Fruit fly (Drosophila melanogaster) whole organism: ENCODE data around the gene lok.
A peak's percentile ranks its signal among the peaks of the same experiment; 100 is the strongest.

ENCODE experiments used
- CG8478 ChIP-seq: fragments of >200 bp; optimal IDR thresholded peaks from 2 replicates; lab custom pipeline; 2018; ENCODE audit warnings: inconsistent platforms
- Dll ChIP-seq: fragments of >200 bp; optimal IDR thresholded peaks from 2 replicates; lab custom pipeline; 2017
- EcR ChIP-seq, 2 experiments: fragments of >200 bp; optimal IDR thresholded peaks; 2 replicates each; lab custom pipeline; 2017; ENCODE audit warnings: missing biosample characterization in 2 of 2, missing genetic modification characterization in 2 of 2, missing genetic modification reagents in 2 of 2
- pan ChIP-seq: fragments of >200 bp; optimal IDR thresholded peaks from 2 replicates; lab custom pipeline; 2017
- psq ChIP-seq: fragments of >200 bp; optimal IDR thresholded peaks from 2 replicates; lab custom pipeline; 2017
- usp ChIP-seq: fragments of >200 bp; optimal IDR thresholded peaks from 2 replicates; lab custom pipeline; 2017; ENCODE audit warnings: missing biosample characterization, missing genetic modification characterization, mixed read lengths

lok gene

dm6 chr2L:20061018-20061657, at the start of gene lok, which contains the start of gene barr:
Gene lok (plus strand): TSS chr2L:20061422.
Gene barr (minus strand): TSS chr2L:20061370.
- no peak for TF ChIP-seq psq
- no peak for TF ChIP-seq Dll
- no peak for TF ChIP-seq usp
- no peak for TF ChIP-seq CG8478 (lab: Kevin White, UChicago)
- no peak for TF ChIP-seq EcR (GFP tag; optimal IDR thresholded peaks at IDR 0.05; lab: Kevin White, UChicago)

DNA sequence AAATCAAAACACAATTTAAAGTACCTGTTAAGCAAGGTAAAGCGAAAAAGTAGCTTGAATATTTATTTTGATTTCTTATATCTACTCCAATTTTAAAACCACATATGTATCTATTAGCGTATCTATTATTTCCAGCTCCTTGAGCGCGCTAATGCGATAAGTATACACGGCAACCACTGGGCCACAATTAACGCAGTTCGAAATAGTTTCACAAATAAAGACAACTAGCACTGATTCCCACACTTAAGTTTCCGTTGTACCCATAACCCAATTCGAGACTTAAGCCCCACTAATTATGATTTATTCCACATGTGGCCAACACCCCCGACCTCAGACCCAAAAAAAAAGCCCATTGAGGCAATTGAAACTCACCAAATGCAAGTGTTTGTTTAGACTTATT, 44.8 kb upstream of the lok start:
- TF ChIP-seq EcR (GFP tag; optimal IDR thresholded peaks at IDR 0.05; lab: Kevin White, UChicago) (no peak), Dll (no peak)

dm6 chr2L:20017055-20017454, 44.2 kb upstream of the lok start, which contains the start of gene CG43861:
Gene CG43861 (minus strand): TSS chr2L:20017282.
- TF ChIP-seq CG8478 (lab: Kevin White, UChicago) = no peak
- no peak for TF ChIP-seq Dll
- TF ChIP-seq psq = no peak
- no peak for TF ChIP-seq pan (lab: Kevin White, UChicago)
- TF ChIP-seq usp = no peak
- TF ChIP-seq EcR (GFP tag; optimal IDR thresholded peaks at IDR 0.05; lab: Kevin White, UChicago) = no peak

DNA sequence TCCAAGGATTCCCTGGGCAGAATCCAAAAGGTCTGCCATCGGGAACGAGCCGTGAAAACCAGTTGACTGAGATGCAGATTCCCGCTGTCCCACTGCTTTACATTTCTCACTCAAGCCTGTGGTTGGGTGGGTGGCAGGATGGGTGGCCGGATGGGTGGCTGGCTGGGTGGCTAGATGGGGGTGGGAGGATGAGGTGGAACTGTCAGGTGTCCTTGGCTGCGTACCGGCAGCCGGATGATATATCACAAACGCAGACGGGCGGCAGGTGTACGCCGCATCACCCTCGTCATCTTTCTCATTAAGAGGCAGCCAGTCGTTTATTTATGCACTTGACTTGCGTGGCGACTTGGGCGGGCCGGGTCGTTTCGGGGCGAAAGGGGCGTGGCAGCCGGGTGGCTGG, 41.1 kb upstream of the lok start:
- TF ChIP-seq EcR (GFP tag; optimal IDR thresholded peaks at IDR 0.05; lab: Kevin White, UChicago) (no peak), psq (no peak), usp (no peak), Dll (no peak), pan (lab: Kevin White, UChicago) (no peak), CG8478 (lab: Kevin White, UChicago) (no peak)

DNA sequence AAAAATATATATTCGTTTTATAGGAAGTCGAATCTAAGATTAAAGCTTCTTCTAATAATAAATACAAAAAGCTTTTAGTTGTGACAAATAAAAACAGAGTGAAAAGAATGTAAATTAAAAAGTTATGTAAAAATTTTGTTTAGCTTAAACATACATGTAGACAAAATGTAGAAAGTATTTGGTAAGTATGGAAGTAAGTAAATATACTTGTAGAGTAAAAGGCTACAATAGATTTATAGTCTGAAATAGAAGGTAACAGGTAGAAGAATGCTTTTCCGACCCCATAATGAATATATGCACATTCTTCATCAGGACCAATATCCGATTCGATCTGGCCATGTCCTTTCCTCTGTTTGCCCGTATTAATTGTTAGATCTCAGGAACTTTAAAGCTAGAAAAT, 36.9 kb upstream of the lok start:
- TF ChIP-seq CG8478 (lab: Kevin White, UChicago) = no peak
- TF ChIP-seq usp = no peak
- no peak for TF ChIP-seq EcR (GFP tag; optimal IDR thresholded peaks at IDR 0.05; lab: Kevin White, UChicago)
- TF ChIP-seq pan (lab: Kevin White, UChicago) = no peak
- no peak for TF ChIP-seq Dll
- TF ChIP-seq psq = no peak

DNA sequence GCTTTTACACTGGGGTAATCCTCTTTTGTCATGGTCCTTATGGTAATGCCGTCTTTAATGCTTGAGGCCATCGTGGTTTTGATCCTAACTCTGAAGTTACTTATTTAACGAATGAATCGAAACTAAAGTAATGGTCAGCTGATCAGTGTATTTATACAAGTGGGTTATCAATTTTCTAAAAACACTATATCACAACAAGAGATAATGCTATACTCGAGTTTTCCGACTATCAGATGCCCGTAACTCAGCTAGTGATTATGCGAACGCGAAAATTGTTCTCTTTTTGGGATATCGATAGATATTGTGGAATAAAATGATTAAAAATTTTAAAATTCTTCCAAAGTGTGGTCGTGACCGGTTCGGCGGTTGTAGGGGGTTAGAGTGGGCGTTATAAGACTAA, 35.5 kb upstream of the lok start, which contains the start of gene AANATL3:
Gene AANATL3 (minus strand): TSS at position 101 of the 400 bp plus-strand sequence.
- no peak for TF ChIP-seq psq
- TF ChIP-seq CG8478 (lab: Kevin White, UChicago) = no peak
- no peak for TF ChIP-seq pan (lab: Kevin White, UChicago)
- no peak for TF ChIP-seq EcR (GFP tag; optimal IDR thresholded peaks at IDR 0.05; lab: Kevin White, UChicago)
- TF ChIP-seq usp = no peak
- TF ChIP-seq Dll = no peak

DNA sequence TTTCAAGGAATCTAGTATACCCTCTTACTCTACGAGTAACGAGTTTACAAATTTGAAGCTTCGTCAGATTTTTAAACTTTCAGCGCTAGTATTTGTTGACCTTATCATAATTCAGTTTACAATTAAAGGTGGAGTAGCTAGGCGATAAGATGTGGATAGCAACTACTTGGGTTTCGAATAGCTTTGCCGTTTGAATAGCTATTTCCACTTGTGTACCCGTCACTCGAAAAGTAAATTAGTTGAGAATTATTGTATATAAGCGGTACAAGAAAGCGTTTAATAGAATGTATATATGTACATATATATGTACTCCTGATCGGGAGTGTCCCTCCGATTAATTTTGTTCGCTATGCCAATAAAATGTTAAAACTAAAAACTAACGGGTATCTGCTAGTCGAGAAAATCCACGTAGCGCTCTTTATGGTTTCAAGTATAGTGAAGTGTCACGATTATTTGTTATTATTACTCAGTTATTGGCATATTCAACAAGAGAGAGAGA, 34.8 kb upstream of the lok start:
- TF ChIP-seq CG8478 (lab: Kevin White, UChicago) = no peak
- TF ChIP-seq Dll = no peak
- TF ChIP-seq psq = no peak
- TF ChIP-seq pan (lab: Kevin White, UChicago) = no peak
- TF ChIP-seq usp = no peak

- TF ChIP-seq Dll = no peak
- no peak for TF ChIP-seq CG8478 (lab: Kevin White, UChicago)
- no peak for TF ChIP-seq EcR (GFP tag; optimal IDR thresholded peaks at IDR 0.05; lab: Kevin White, UChicago)
- no peak for TF ChIP-seq usp
- TF ChIP-seq psq = no peak
- peak; percentile 27 for TF ChIP-seq pan (lab: Kevin White, UChicago)
Measured at dm6 chr2L:20027382-20027919, 33.8 kb upstream of the lok start, which contains the start of gene sNPF. Gene sNPF (plus strand): TSS chr2L:20027915.

- no peak for TF ChIP-seq CG8478 (lab: Kevin White, UChicago)
- TF ChIP-seq Dll = no peak
- no peak for TF ChIP-seq pan (lab: Kevin White, UChicago)
- TF ChIP-seq usp = no peak
- TF ChIP-seq psq = no peak
- TF ChIP-seq EcR (GFP tag; optimal IDR thresholded peaks at IDR 0.05; lab: Kevin White, UChicago) = no peak
Measured at dm6 chr2L:20051172-20051893, 9.9 kb upstream of the lok start.

DNA sequence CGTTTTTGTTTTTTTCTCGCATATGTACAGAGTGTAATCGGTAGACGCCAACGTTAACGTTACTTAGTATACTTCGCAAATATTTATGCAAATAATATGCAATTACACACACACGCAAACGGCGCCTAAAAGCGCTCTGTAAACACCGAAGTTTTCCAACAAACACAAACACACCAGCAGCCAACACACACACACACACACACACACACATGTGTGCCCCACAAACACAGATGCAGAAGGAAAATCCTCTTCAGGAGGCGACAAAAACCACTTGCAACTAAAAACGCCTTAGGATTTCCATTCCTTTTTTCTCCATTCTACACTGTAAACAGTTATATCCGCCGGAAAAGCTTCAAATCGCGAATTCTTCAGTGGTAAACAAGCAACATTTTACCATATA, 3.8 kb upstream of the lok start:
- TF ChIP-seq usp = no peak
- no peak for TF ChIP-seq EcR (GFP tag; optimal IDR thresholded peaks at IDR 0.05; lab: Kevin White, UChicago)
- no peak for TF ChIP-seq CG8478 (lab: Kevin White, UChicago)
- TF ChIP-seq pan (lab: Kevin White, UChicago) = no peak
- no peak for TF ChIP-seq Dll
- no peak for TF ChIP-seq psq

DNA sequence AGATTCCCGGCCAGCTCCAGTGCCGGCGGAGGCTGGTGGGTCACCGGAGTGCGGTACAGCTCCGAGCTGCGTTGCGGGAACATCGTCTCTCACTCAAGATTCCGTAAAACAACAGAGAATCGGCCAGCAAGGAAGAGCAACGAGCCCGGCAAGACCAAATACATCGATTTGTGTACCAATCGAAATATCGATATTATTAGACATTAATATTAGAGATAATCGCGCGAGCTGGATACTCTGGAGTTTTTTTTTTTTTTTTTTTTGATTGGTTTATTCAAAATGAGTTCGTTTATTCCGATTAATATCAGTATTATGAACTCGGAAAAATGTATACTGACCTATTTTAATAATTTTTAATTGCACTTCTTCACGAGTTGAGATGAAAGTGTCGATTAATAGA, 4.3 kb downstream of the lok start, which contains the start of gene vls:
Gene vls (minus strand): TSS at position 164 of the 400 bp plus-strand sequence.
- no peak for TF ChIP-seq CG8478 (lab: Kevin White, UChicago)
- no peak for TF ChIP-seq Dll

- TF ChIP-seq EcR (GFP tag; optimal IDR thresholded peaks at IDR 0.05; lab: Kevin White, UChicago) = no peak
- no peak for TF ChIP-seq CG8478 (lab: Kevin White, UChicago)
Measured at dm6 chr2L:20066233-20066650, 5.0 kb downstream of the lok start, which contains the start of gene bwa. Gene bwa (plus strand): TSS chr2L:20066391.

dm6 chr2L:20067928-20068327, 6.7 kb downstream of the lok start:
- TF ChIP-seq Dll (no peak), EcR (GFP tag; optimal IDR thresholded peaks at IDR 0.05; lab: Kevin White, UChicago) (no peak), psq (no peak), usp (no peak), CG8478 (lab: Kevin White, UChicago) (no peak), pan (lab: Kevin White, UChicago) (no peak)
